Worm (Caenorhabditis elegans) whole organism, young adult: ENCODE results near the gene F35E12.6.

Experiments used
- B0019.2 ChIP-seq: fragments of 200-800 bp; sonication (Bioruptor generic); conservative IDR thresholded peaks from 2 replicates; pipeline ENCODE4 v1.3.6; 2022; ENCODE audit warnings: missing genetic modification reagents, missing genetic modification characterization, missing compliant biosample characterization
- B0261.1 ChIP-seq: sonication (generic microtip); optimal IDR thresholded peaks from 2 replicates; lab custom pipeline; 2016; ENCODE audit warnings: mild to moderate bottlenecking, missing genetic modification characterization, moderate library complexity, missing compliant biosample characterization
- C17E4.6 ChIP-seq: fragments of 200-800 bp; sonication (Bioruptor generic); IDR thresholded peaks from 2 replicates; pipeline ENCODE4 v1.3.6; 2022; ENCODE audit warnings: missing genetic modification reagents, missing genetic modification characterization, missing compliant biosample characterization
- D2030.7 ChIP-seq: fragments of 200-800 bp; sonication (Bioruptor generic); IDR thresholded peaks from 2 replicates; pipeline ENCODE4 v1.3.6; 2022; ENCODE audit warnings: missing genetic modification reagents, missing genetic modification characterization, missing compliant biosample characterization
- F52B5.7 ChIP-seq: sonication (generic microtip); optimal IDR thresholded peaks from 2 replicates; lab custom pipeline; 2016; ENCODE audit warnings: mild to moderate bottlenecking, missing genetic modification characterization, missing compliant biosample characterization
- Y79H2A.3 ChIP-seq: fragments of 200-800 bp; sonication (Bioruptor generic); conservative IDR thresholded peaks from 2 replicates; pipeline ENCODE4 v1.3.6; 2022; ENCODE audit warnings: missing genetic modification reagents, missing genetic modification characterization, missing compliant biosample characterization
- Y95B8A.8 ChIP-seq: fragments of 200-800 bp; sonication (Bioruptor generic); IDR thresholded peaks from 2 replicates; pipeline ENCODE4 v1.3.6; 2022; ENCODE audit warnings: missing genetic modification reagents, missing genetic modification characterization, missing compliant biosample characterization
- akir-1 ChIP-seq: fragments of 200-800 bp; sonication (Bioruptor generic); optimal IDR thresholded peaks from 2 replicates; lab custom pipeline; 2018; ENCODE audit warnings: mild to moderate bottlenecking, missing genetic modification characterization, moderate library complexity, missing compliant biosample characterization
- aptf-2 ChIP-seq: fragments of 200-800 bp; sonication (Bioruptor generic); conservative IDR thresholded peaks from 2 replicates; pipeline ENCODE4 v1.3.6; 2022; ENCODE audit warnings: missing genetic modification reagents, missing genetic modification characterization, missing compliant biosample characterization
- athp-1 ChIP-seq: sonication (generic microtip); optimal IDR thresholded peaks from 2 replicates; lab custom pipeline; 2017; ENCODE audit warnings: mild to moderate bottlenecking, missing genetic modification characterization, missing compliant biosample characterization
- attf-3 ChIP-seq: fragments of 200-800 bp; sonication (Bioruptor generic); conservative IDR thresholded peaks from 2 replicates; pipeline ENCODE4 v1.3.6; 2022; ENCODE audit warnings: missing genetic modification reagents, missing genetic modification characterization, missing compliant biosample characterization
- ccch-3 ChIP-seq: fragments of 200-800 bp; sonication (Bioruptor generic); optimal IDR thresholded peaks from 2 replicates; lab custom pipeline; 2018; ENCODE audit warnings: mild to moderate bottlenecking, missing genetic modification characterization, missing compliant biosample characterization
- cebp-1 ChIP-seq, 2 experiments: fragments of 200-800 bp in 1 of 2; sonication (Bioruptor generic) in 1 of 2; sonication (generic microtip) in 1 of 2; IDR thresholded peaks in 1 of 2; optimal IDR thresholded peaks in 1 of 2; 2 replicates each; pipeline versions ENCODE4 v1.3.6 to Lab custom; 2017 to 2022; ENCODE audit warnings: missing compliant biosample characterization in 2 of 2, missing genetic modification characterization in 2 of 2, mild to moderate bottlenecking in 1 of 2, missing genetic modification reagents in 1 of 2, moderate library complexity in 1 of 2
- ceh-27 ChIP-seq: fragments of 200-800 bp; sonication (Bioruptor generic); optimal IDR thresholded peaks from 2 replicates; lab custom pipeline; 2018; ENCODE audit warnings: mild to moderate bottlenecking, missing genetic modification characterization, moderate library complexity, missing compliant biosample characterization
- ceh-58 ChIP-seq: fragments of 200-800 bp; sonication (Bioruptor generic); IDR thresholded peaks from 2 replicates; pipeline ENCODE4 v1.3.6; 2022; ENCODE audit warnings: missing genetic modification characterization, missing compliant biosample characterization
- ceh-79 ChIP-seq: sonication (generic microtip); optimal IDR thresholded peaks from 2 replicates; lab custom pipeline; 2017; ENCODE audit warnings: mild to moderate bottlenecking, missing genetic modification characterization, missing compliant biosample characterization
- die-1 ChIP-seq: sonication (generic microtip); optimal IDR thresholded peaks from 2 replicates; lab custom pipeline; 2016; ENCODE audit warnings: missing genotype, mild to moderate bottlenecking, missing genetic modification characterization, missing compliant biosample characterization
- dox-1 ChIP-seq: fragments of 200-800 bp; sonication (Bioruptor generic); IDR thresholded peaks from 2 replicates; pipeline ENCODE4 v1.3.6; 2022; ENCODE audit warnings: missing genetic modification reagents, missing genetic modification characterization, missing compliant biosample characterization
- dpl-1 ChIP-seq: fragments of 150-350 bp; optimal IDR thresholded peaks from 2 replicates; lab custom pipeline; 2014; ENCODE audit warnings: missing biosample characterization, missing genetic modification reagents, missing genetic modification characterization
- egrh-3 ChIP-seq: fragments of 200-800 bp; sonication (Bioruptor generic); IDR thresholded peaks from 2 replicates; pipeline ENCODE4 v1.3.6; 2022; ENCODE audit warnings: missing genetic modification reagents, missing genetic modification characterization, missing compliant biosample characterization
- ekl-4 ChIP-seq: fragments of 200-800 bp; sonication (Bioruptor generic); IDR thresholded peaks from 2 replicates; pipeline ENCODE4 v1.3.6; 2022; ENCODE audit warnings: missing genetic modification reagents, missing genetic modification characterization, missing compliant biosample characterization
- hlh-12 ChIP-seq: sonication (generic microtip); optimal IDR thresholded peaks from 2 replicates; lab custom pipeline; 2016; ENCODE audit warnings: missing genetic modification characterization, missing compliant biosample characterization
- lag-1 ChIP-seq: fragments of 200-800 bp; sonication (Bioruptor generic); IDR thresholded peaks from 2 replicates; pipeline ENCODE4 v1.3.6; 2022; ENCODE audit warnings: missing genetic modification reagents, missing genetic modification characterization, missing compliant biosample characterization
- let-607 ChIP-seq, 2 experiments: fragments of 200-800 bp in 1 of 2; sonication (Bioruptor generic) in 1 of 2; sonication (generic microtip) in 1 of 2; optimal IDR thresholded peaks; 2 replicates each; lab custom pipeline; 2016 to 2018; ENCODE audit warnings: mild to moderate bottlenecking in 2 of 2, missing compliant biosample characterization in 2 of 2, missing genetic modification characterization in 2 of 2, moderate library complexity in 2 of 2, missing genotype in 1 of 2
- madf-6 ChIP-seq: fragments of 200-800 bp; sonication (Bioruptor generic); IDR thresholded peaks from 2 replicates; pipeline ENCODE4 v1.3.6; 2022; ENCODE audit warnings: missing genetic modification reagents, missing genetic modification characterization, missing compliant biosample characterization
- madf-8 ChIP-seq: fragments of 200-800 bp; sonication (Bioruptor generic); conservative IDR thresholded peaks from 2 replicates; pipeline ENCODE4 v1.3.6; 2022; ENCODE audit warnings: missing genetic modification reagents, missing genetic modification characterization, missing compliant biosample characterization
- mcd-1 ChIP-seq: fragments of 200-800 bp; sonication (Bioruptor generic); IDR thresholded peaks from 2 replicates; pipeline ENCODE4 v1.3.6; 2022; ENCODE audit warnings: missing genetic modification reagents, missing genetic modification characterization, missing compliant biosample characterization
- nfyb-1 ChIP-seq: fragments of 200-800 bp; sonication (Bioruptor generic); IDR thresholded peaks from 2 replicates; pipeline ENCODE4 v1.3.6; 2022; ENCODE audit warnings: missing genetic modification reagents, missing genetic modification characterization, missing compliant biosample characterization
- nhr-120 ChIP-seq: fragments of 200-800 bp; sonication (Bioruptor generic); IDR thresholded peaks from 2 replicates; pipeline ENCODE4 v1.3.6; 2022; ENCODE audit warnings: missing genetic modification characterization, missing compliant biosample characterization
- snpc-3.4 ChIP-seq: sonication (generic microtip); optimal IDR thresholded peaks from 2 replicates; lab custom pipeline; 2017; ENCODE audit warnings: missing genetic modification characterization, mild to moderate bottlenecking, missing compliant biosample characterization, antibody characterized with exemption, moderate library complexity, missing genotype, missing genetic modification reagents
- sptf-2 ChIP-seq: fragments of 200-800 bp; sonication (Bioruptor generic); optimal IDR thresholded peaks from 2 replicates; lab custom pipeline; 2018; ENCODE audit warnings: mild to moderate bottlenecking, missing genetic modification characterization, missing compliant biosample characterization
- tbx-9 ChIP-seq: sonication (generic microtip); optimal IDR thresholded peaks from 2 replicates; lab custom pipeline; 2016; ENCODE audit warnings: borderline replicate concordance, missing genetic modification characterization, inconsistent platforms, missing compliant biosample characterization
- unc-130 ChIP-seq: sonication (generic microtip); optimal IDR thresholded peaks from 2 replicates; lab custom pipeline; 2016; ENCODE audit warnings: missing genetic modification reagents, missing genetic modification characterization, missing compliant biosample characterization
- unc-62 ChIP-seq: fragments of 150-350 bp; optimal IDR thresholded peaks from 2 replicates; lab custom pipeline; 2014; ENCODE audit warnings: missing biosample characterization, missing genetic modification reagents, missing genetic modification characterization
- zim-3 ChIP-seq: sonication (generic microtip); optimal IDR thresholded peaks from 2 replicates; lab custom pipeline; 2017; ENCODE audit warnings: mild to moderate bottlenecking, missing genetic modification characterization, moderate library complexity, missing compliant biosample characterization
- ztf-22 ChIP-seq: fragments of 200-800 bp; sonication (Bioruptor generic); optimal IDR thresholded peaks from 2 replicates; lab custom pipeline; 2018; ENCODE audit warnings: mild to moderate bottlenecking, missing genetic modification characterization, moderate library complexity, missing compliant biosample characterization
- ztf-25 ChIP-seq: fragments of 200-800 bp; sonication (Bioruptor generic); IDR thresholded peaks from 2 replicates; pipeline ENCODE4 v1.3.6; 2022; ENCODE audit warnings: missing genetic modification reagents, missing genetic modification characterization, missing compliant biosample characterization
- ztf-28 ChIP-seq: fragments of 200-800 bp; sonication (Bioruptor generic); IDR thresholded peaks from 2 replicates; pipeline ENCODE4 v1.3.6; 2022; ENCODE audit warnings: missing genetic modification reagents, missing genetic modification characterization, missing compliant biosample characterization

The F35E12.6 gene

ce11 chrV:13707295-13707694 lies 28.8 kb downstream of the F35E12.6 start, which contains the start of gene hlh-34:
Gene hlh-34 (minus strand): TSS chrV:13707395.
- TF ChIP-seq F52B5.7 (tag; lab: Kevin White, UChicago): no peak
- no peak for TF ChIP-seq ekl-4 (GFP tag; lab: Robert Waterston, UW)
- TF ChIP-seq Y79H2A.3 (GFP tag; lab: Robert Waterston, UW): no peak
- TF ChIP-seq B0019.2 (GFP tag; lab: Robert Waterston, UW): no peak
- no peak for TF ChIP-seq snpc-3.4 (tag; lab: Kevin White, UChicago)
- TF ChIP-seq unc-62 (GFP tag; lab: Kevin White, UChicago): no peak
- TF ChIP-seq athp-1 (tag; lab: Kevin White, UChicago): no peak
- TF ChIP-seq akir-1 (GFP tag; lab: Kevin White, UChicago): no peak
- TF ChIP-seq sptf-2 (GFP tag; lab: Kevin White, UChicago): no peak
- TF ChIP-seq unc-130 (GFP tag; lab: Kevin White, UChicago): no peak
- TF ChIP-seq ceh-27 (GFP tag; lab: Kevin White, UChicago): no peak
- TF ChIP-seq let-607 (tag; optimal IDR thresholded peaks at IDR 0.05; lab: Kevin White, UChicago): no peak
- TF ChIP-seq madf-8 (GFP tag; lab: Robert Waterston, UW): no peak
- TF ChIP-seq ztf-28 (GFP tag; lab: Robert Waterston, UW): no peak
- no peak for TF ChIP-seq zim-3 (tag; lab: Kevin White, UChicago)
- no peak for TF ChIP-seq tbx-9 (tag; lab: Kevin White, UChicago)
- TF ChIP-seq, all 124 proteins: peak for 0

ce11 chrV:13703960-13704359 lies 32.1 kb downstream of the F35E12.6 start, which contains the start of gene T01D3.3:
Gene T01D3.3 (plus strand): TSS chrV:13704271.
- no peak for TF ChIP-seq C17E4.6
- TF ChIP-seq lag-1 (GFP tag; lab: Robert Waterston, UW): no peak
- no peak for TF ChIP-seq Y95B8A.8

- TF ChIP-seq D2030.7 (GFP tag; lab: Robert Waterston, UW) (no peak), attf-3 (GFP tag; lab: Robert Waterston, UW) (no peak), ccch-3 (GFP tag; lab: Kevin White, UChicago) (no peak), dox-1 (no peak), F52B5.7 (tag; lab: Kevin White, UChicago) (no peak), aptf-2 (GFP tag; lab: Robert Waterston, UW) (no peak)
Observed at ce11 chrV:13694103-13694502, 41.9 kb downstream of the F35E12.6 start.

- TF ChIP-seq ceh-58 (GFP tag; lab: Robert Waterston, UW): no peak
- TF ChIP-seq die-1 (tag; lab: Kevin White, UChicago): no peak
- no peak for TF ChIP-seq B0261.1 (tag; lab: Kevin White, UChicago)
- no peak for TF ChIP-seq egrh-3 (GFP tag; lab: Robert Waterston, UW)
- no peak for TF ChIP-seq nhr-120
- TF ChIP-seq ztf-25 (GFP tag; lab: Robert Waterston, UW): no peak
- TF ChIP-seq unc-62 (GFP tag; lab: Kevin White, UChicago): no peak
- TF ChIP-seq mcd-1 (GFP tag; lab: Robert Waterston, UW): no peak
- TF ChIP-seq dpl-1 (GFP tag; lab: Kevin White, UChicago): no peak
- TF ChIP-seq madf-6 (GFP tag; lab: Robert Waterston, UW): no peak
- no peak for TF ChIP-seq cebp-1 (GFP tag; IDR thresholded peaks at IDR 0.05; lab: Robert Waterston, UW)
- no peak for TF ChIP-seq cebp-1 (tag; optimal IDR thresholded peaks at IDR 0.05; lab: Kevin White, UChicago)
- TF ChIP-seq lag-1 (GFP tag; lab: Robert Waterston, UW): no peak
- TF ChIP-seq let-607 (tag; optimal IDR thresholded peaks at IDR 0.05; lab: Kevin White, UChicago): no peak
- no peak for TF ChIP-seq hlh-12 (tag; lab: Kevin White, UChicago)
- TF ChIP-seq nfyb-1 (GFP tag; lab: Robert Waterston, UW): no peak
- no peak for TF ChIP-seq ceh-79
- TF ChIP-seq ceh-27 (GFP tag; lab: Kevin White, UChicago): no peak
- TF ChIP-seq ztf-22 (GFP tag; lab: Kevin White, UChicago): no peak
Observed at ce11 chrV:13690276-13690675, 45.8 kb downstream of the F35E12.6 start.
